Worm (Caenorhabditis elegans) whole organism, early embryonic: ENCODE data around the gene flp-2.

Experiments used
- B0310.2 ChIP-seq: sonication (generic microtip); optimal IDR thresholded peaks from 2 replicates; lab custom pipeline; 2016; ENCODE audit warnings: mild to moderate bottlenecking, missing genetic modification characterization, missing compliant biosample characterization
- F13C5.2 ChIP-seq: sonication (generic microtip); optimal IDR thresholded peaks from 2 replicates; lab custom pipeline; 2017; ENCODE audit warnings: mild to moderate bottlenecking, missing genetic modification characterization, inconsistent platforms, missing compliant biosample characterization
- aly-1 ChIP-seq: sonication (generic microtip); optimal IDR thresholded peaks from 2 replicates; lab custom pipeline; 2016; ENCODE audit warnings: missing genetic modification characterization, missing compliant biosample characterization
- ama-1 ChIP-seq: fragments of 150-350 bp; optimal IDR thresholded peaks from 2 replicates; lab custom pipeline; 2014
- ceh-13 ChIP-seq: fragments of 200-800 bp; sonication (Bioruptor generic); optimal IDR thresholded peaks from 2 replicates; lab custom pipeline; 2018; ENCODE audit warnings: mild to moderate bottlenecking, missing genetic modification characterization, missing compliant biosample characterization
- ceh-36 ChIP-seq: sonication (generic microtip); optimal IDR thresholded peaks from 2 replicates; lab custom pipeline; 2016; ENCODE audit warnings: missing genetic modification characterization, inconsistent platforms, missing compliant biosample characterization
- ets-7 ChIP-seq: sonication (generic microtip); optimal IDR thresholded peaks from 2 replicates; lab custom pipeline; 2016; ENCODE audit warnings: missing genotype, missing genetic modification characterization, missing compliant biosample characterization
- flt-1 ChIP-seq: fragments of 200-800 bp; sonication (Bioruptor generic); IDR thresholded peaks from 2 replicates; pipeline ENCODE4 v1.3.6; 2022; ENCODE audit warnings: missing genetic modification characterization, missing compliant biosample characterization
- hmbx-1 ChIP-seq: sonication (generic microtip); optimal IDR thresholded peaks from 2 replicates; lab custom pipeline; 2016; ENCODE audit warnings: mild to moderate bottlenecking, missing genetic modification characterization, missing compliant biosample characterization
- hmg-4 ChIP-seq: fragments of 200-800 bp; sonication (Bioruptor generic); optimal IDR thresholded peaks from 2 replicates; lab custom pipeline; 2018; ENCODE audit warnings: mild to moderate bottlenecking, missing genetic modification characterization, missing compliant biosample characterization
- hnd-1 ChIP-seq: sonication (generic microtip); optimal IDR thresholded peaks from 2 replicates; lab custom pipeline; 2016; ENCODE audit warnings: missing genetic modification characterization, missing compliant biosample characterization
- pes-1 ChIP-seq: fragments of 200-800 bp; sonication (Bioruptor generic); IDR thresholded peaks from 2 replicates; pipeline ENCODE4 v1.3.6; 2022; ENCODE audit warnings: missing genetic modification reagents, missing genetic modification characterization, missing compliant biosample characterization
- scrt-1 ChIP-seq: fragments of 200-800 bp; sonication (Bioruptor generic); IDR thresholded peaks from 2 replicates; pipeline ENCODE4 v1.3.6; 2022; ENCODE audit warnings: missing genetic modification characterization, missing compliant biosample characterization
- sea-1 ChIP-seq: fragments of 200-800 bp; sonication (Bioruptor generic); conservative IDR thresholded peaks from 2 replicates; pipeline ENCODE4 v1.3.6; 2022; ENCODE audit warnings: missing genetic modification characterization, missing compliant biosample characterization
- tbx-11 ChIP-seq: fragments of 200-800 bp; sonication (Bioruptor generic); IDR thresholded peaks from 2 replicates; pipeline ENCODE4 v1.3.6; 2022; ENCODE audit warnings: missing genetic modification characterization, missing compliant biosample characterization
- tbx-37 ChIP-seq: fragments of 200-800 bp; sonication (Bioruptor generic); conservative IDR thresholded peaks from 2 replicates; pipeline ENCODE4 v1.3.6; 2022; ENCODE audit warnings: missing genetic modification reagents, missing genetic modification characterization, missing compliant biosample characterization
- tra-4 ChIP-seq: sonication (generic microtip); optimal IDR thresholded peaks from 2 replicates; lab custom pipeline; 2017; ENCODE audit warnings: missing genetic modification characterization, missing compliant biosample characterization

The flp-2 gene

DNA sequence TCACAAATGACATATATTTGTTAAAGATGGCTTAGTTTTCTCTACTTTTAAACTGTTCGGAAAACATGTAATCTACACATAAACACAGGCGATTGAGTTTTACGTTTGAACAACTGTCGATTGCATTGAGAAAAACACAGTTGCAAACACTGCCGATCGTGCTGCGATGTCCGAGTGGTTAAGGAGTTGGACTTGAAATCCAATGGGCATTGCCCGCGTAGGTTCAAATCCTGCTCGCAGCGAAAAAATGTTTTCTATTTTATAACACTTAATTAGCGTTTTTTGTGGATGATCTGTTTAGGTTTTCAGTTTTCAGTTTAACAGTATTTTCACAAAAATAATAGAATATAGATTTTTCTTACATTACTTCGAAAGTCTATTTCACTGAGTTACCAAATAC, 29.3 kb upstream of the flp-2 start:
- TF ChIP-seq tbx-37 = no peak
- no peak for TF ChIP-seq ceh-13 (GFP tag; lab: Kevin White, UChicago)
- no peak for TF ChIP-seq tbx-11 (GFP tag; lab: Robert Waterston, UW)
- no peak for TF ChIP-seq flt-1 (GFP tag; lab: Robert Waterston, UW)

DNA sequence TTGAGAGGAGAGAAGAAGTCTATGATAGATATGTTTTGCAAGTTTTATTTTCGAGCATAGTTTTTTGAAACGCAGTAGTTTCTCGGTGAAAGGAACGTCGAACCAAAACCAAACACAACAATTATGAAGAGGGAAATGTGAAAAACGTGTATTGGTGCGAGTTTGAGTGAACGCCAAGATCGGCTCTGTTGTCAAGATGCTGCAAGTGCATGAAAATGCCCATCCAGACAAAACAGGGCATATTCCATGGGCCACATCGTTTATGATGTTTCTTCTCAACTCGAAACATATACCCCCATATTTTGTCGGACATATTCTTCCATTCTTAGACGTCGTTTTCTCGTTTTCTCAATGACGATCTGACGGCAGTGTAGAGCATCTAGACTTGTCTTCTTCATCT, 28.0 kb upstream of the flp-2 start:
- TF ChIP-seq ceh-36 (tag; lab: Kevin White, UChicago) = no peak
- TF ChIP-seq hnd-1 (tag; lab: Kevin White, UChicago) = no peak
- TF ChIP-seq F13C5.2 (tag; lab: Kevin White, UChicago) = no peak
- TF ChIP-seq pes-1 (GFP tag; lab: Robert Waterston, UW) = no peak
- TF ChIP-seq tbx-37 = no peak
- TF ChIP-seq ets-7 (tag; lab: Kevin White, UChicago) = no peak
- no peak for TF ChIP-seq tra-4 (tag; lab: Kevin White, UChicago)
- TF ChIP-seq ama-1 (lab: Kevin White, UChicago) = no peak
- TF ChIP-seq scrt-1 = no peak
- TF ChIP-seq sea-1 (GFP tag; lab: Robert Waterston, UW) = no peak
- no peak for TF ChIP-seq flt-1 (GFP tag; lab: Robert Waterston, UW)

DNA sequence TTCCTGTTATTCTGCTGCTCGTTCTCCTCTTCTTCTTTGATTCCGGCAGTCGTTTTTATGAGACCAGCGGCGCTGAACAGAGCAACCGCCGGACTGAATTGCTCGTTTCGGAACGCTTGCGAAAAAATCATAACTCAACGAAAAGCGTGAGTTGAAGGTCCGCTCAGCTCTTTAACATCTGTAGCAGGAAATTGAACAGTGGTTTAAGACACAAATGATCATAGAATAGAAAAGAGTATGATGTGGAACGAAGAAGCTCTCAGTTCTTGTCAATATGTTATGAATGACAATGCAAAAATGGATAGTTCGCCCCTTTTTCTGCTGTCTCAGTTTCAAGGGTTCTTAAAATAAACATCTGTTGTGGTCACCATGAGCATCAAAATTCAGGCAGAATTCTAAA, 18.6 kb upstream of the flp-2 start:
- no peak for TF ChIP-seq ama-1 (lab: Kevin White, UChicago)
- no peak for TF ChIP-seq aly-1
- TF ChIP-seq tbx-37 = no peak
- TF ChIP-seq ets-7 (tag; lab: Kevin White, UChicago) = no peak

DNA sequence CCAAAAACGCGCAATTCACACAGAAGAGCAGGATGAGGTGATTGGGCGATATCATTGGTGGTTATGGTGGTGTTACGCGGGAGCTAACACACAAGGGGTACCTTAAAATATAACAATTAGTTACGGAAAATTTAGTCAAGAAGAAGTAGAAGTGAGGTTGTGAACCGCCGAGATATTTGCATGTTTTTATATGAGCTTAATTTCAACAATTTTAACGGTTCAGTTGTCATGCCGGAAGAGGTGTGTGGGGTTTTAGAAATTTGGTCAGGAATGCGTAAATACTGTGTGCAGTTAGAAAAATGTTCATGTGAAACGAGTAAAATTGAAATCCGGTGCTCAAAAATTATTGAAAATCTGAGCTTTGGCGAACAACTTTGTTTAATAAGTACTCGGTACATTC, 2.2 kb downstream of the flp-2 start, which contains the start of gene flp-3:
Gene flp-3 (minus strand): TSS at position 101 of the 400 bp plus-strand sequence.
- TF ChIP-seq ets-7 (tag; lab: Kevin White, UChicago) (no peak), B0310.2 (tag; lab: Kevin White, UChicago) (no peak), ama-1 (lab: Kevin White, UChicago) (no peak), aly-1 (no peak), pes-1 (GFP tag; lab: Robert Waterston, UW) (no peak), hmbx-1 (tag; lab: Kevin White, UChicago) (no peak), hnd-1 (tag; lab: Kevin White, UChicago) (no peak), scrt-1 (no peak), tra-4 (tag; lab: Kevin White, UChicago) (no peak), tbx-11 (GFP tag; lab: Robert Waterston, UW) (no peak), tbx-37 (no peak), ceh-13 (GFP tag; lab: Kevin White, UChicago) (no peak), F13C5.2 (tag; lab: Kevin White, UChicago) (no peak), ceh-36 (tag; lab: Kevin White, UChicago) (no peak), flt-1 (GFP tag; lab: Robert Waterston, UW) (no peak), sea-1 (GFP tag; lab: Robert Waterston, UW) (no peak), hmg-4 (GFP tag; lab: Kevin White, UChicago) (no peak)

ce11 chrX:10087866-10088265, 7.2 kb downstream of the flp-2 start, which contains the start of gene flp-28:
Gene flp-28 (minus strand): TSS chrX:10087966.
- TF ChIP-seq hmbx-1 (tag; lab: Kevin White, UChicago) (no peak), tra-4 (tag; lab: Kevin White, UChicago) (no peak), hnd-1 (tag; lab: Kevin White, UChicago) (no peak), ama-1 (lab: Kevin White, UChicago) (no peak), ets-7 (tag; lab: Kevin White, UChicago) (no peak), sea-1 (GFP tag; lab: Robert Waterston, UW) (no peak), tbx-37 (no peak), flt-1 (GFP tag; lab: Robert Waterston, UW) (no peak), hmg-4 (GFP tag; lab: Kevin White, UChicago) (no peak), B0310.2 (tag; lab: Kevin White, UChicago) (no peak), F13C5.2 (tag; lab: Kevin White, UChicago) (no peak), ceh-36 (tag; lab: Kevin White, UChicago) (no peak), scrt-1 (no peak), tbx-11 (GFP tag; lab: Robert Waterston, UW) (no peak), pes-1 (GFP tag; lab: Robert Waterston, UW) (no peak), aly-1 (no peak), ceh-13 (GFP tag; lab: Kevin White, UChicago) (no peak)

- TF ChIP-seq ceh-36 (tag; lab: Kevin White, UChicago) = no peak
- no peak for TF ChIP-seq tbx-37
- TF ChIP-seq B0310.2 (tag; lab: Kevin White, UChicago) = no peak
- TF ChIP-seq flt-1 (GFP tag; lab: Robert Waterston, UW) = no peak
- TF ChIP-seq hmg-4 (GFP tag; lab: Kevin White, UChicago) = no peak
- TF ChIP-seq aly-1 = no peak
- TF ChIP-seq ets-7 (tag; lab: Kevin White, UChicago) = no peak
Observed at ce11 chrX:10085073-10085472, 10.0 kb downstream of the flp-2 start.

- TF ChIP-seq tra-4 (tag; lab: Kevin White, UChicago) (no peak), hnd-1 (tag; lab: Kevin White, UChicago) (no peak), hmg-4 (GFP tag; lab: Kevin White, UChicago) (no peak), tbx-11 (GFP tag; lab: Robert Waterston, UW) (no peak), pes-1 (GFP tag; lab: Robert Waterston, UW) (no peak), ama-1 (lab: Kevin White, UChicago) (no peak), ceh-36 (tag; lab: Kevin White, UChicago) (no peak), ets-7 (tag; lab: Kevin White, UChicago) (no peak), ceh-13 (GFP tag; lab: Kevin White, UChicago) (no peak), tbx-37 (no peak), flt-1 (GFP tag; lab: Robert Waterston, UW) (no peak), B0310.2 (tag; lab: Kevin White, UChicago) (no peak), scrt-1 (no peak), aly-1 (no peak), sea-1 (GFP tag; lab: Robert Waterston, UW) (no peak)
Observed at ce11 chrX:10084050-10084672, 10.9 kb downstream of the flp-2 start, which contains the start of gene W07E11.1. Gene W07E11.1 (plus strand): TSS chrX:10084622.
